Fruit fly (Drosophila melanogaster) Kc167 (cell line): ENCODE measurements around the gene CG4017.

Experiments used
- Myc ChIP-seq: fragments of >200 bp; optimal IDR thresholded peaks from 2 replicates; lab custom pipeline; 2017; ENCODE audit warnings: missing external identifiers
- Sin3A ChIP-seq: fragments of >200 bp; optimal IDR thresholded peaks from 2 replicates; lab custom pipeline; 2018; ENCODE audit warnings: missing external identifiers
- h ChIP-seq: fragments of >200 bp; optimal IDR thresholded peaks from 3 replicates; lab custom pipeline; 2018; ENCODE audit warnings: missing external identifiers
- insv ChIP-seq: fragments of >200 bp; optimal IDR thresholded peaks from 3 replicates; lab custom pipeline; 2018; ENCODE audit warnings: missing external identifiers
- psq ChIP-seq: fragments of >200 bp; optimal IDR thresholded peaks from 2 replicates; lab custom pipeline; 2017; ENCODE audit warnings: missing external identifiers
- ttk ChIP-seq: sonication (Bioruptor generic); optimal IDR thresholded peaks from 2 replicates; lab custom pipeline; 2017; ENCODE audit warnings: missing external identifiers

The CG4017 gene

DNA sequence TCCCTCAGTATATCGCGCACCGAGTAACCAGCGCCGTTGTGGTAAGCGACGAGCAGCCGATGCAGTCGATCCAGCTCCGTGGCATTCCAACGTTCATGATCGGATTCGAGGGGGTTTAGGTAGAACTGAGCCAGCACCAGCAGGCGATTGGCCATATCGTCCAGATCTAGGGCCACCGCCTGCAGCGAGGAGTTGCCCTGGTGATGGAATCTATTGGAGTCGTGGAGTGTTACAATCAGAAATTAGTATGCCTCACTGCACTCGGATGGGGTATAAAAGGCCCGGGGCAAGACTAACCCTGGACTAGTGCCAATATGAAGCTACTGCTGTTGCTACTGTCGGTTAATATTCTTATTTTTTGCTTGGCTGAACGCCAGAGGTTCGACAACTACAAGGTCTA is at the start of gene CG4017:
Gene CG4017, plus strand, starts transcription at position 301 of the 400 bp plus-strand sequence.
- TF ChIP-seq ttk (lab: Kevin White, UChicago) (no peak), Myc (lab: Kevin White, UChicago) (no peak)

DNA sequence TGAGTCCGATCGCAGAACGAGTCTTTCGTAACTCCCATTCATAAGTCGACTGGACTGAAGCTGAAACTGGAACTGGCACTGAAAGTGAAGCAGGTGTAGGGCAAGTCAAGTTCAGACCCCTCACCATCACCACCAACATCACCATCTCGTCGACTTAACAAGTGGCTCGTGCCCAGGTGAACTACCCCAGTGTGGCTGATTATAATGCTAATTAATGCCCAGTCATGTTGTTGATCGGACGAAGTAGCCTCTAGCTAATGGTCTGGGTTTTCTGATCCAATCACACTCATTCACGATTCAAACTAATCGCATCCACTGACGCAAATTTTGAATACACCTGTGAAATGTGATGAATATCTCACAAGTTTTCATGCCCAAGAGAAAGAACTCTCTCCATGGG is 38.1 kb upstream of the CG4017 start:
- TF ChIP-seq Myc (lab: Kevin White, UChicago) (no peak), Sin3A (lab: Kevin White, UChicago) (no peak), h (lab: Kevin White, UChicago) (no peak), insv (lab: Kevin White, UChicago) (no peak), ttk (lab: Kevin White, UChicago) (no peak), psq (lab: Kevin White, UChicago) (no peak)

DNA sequence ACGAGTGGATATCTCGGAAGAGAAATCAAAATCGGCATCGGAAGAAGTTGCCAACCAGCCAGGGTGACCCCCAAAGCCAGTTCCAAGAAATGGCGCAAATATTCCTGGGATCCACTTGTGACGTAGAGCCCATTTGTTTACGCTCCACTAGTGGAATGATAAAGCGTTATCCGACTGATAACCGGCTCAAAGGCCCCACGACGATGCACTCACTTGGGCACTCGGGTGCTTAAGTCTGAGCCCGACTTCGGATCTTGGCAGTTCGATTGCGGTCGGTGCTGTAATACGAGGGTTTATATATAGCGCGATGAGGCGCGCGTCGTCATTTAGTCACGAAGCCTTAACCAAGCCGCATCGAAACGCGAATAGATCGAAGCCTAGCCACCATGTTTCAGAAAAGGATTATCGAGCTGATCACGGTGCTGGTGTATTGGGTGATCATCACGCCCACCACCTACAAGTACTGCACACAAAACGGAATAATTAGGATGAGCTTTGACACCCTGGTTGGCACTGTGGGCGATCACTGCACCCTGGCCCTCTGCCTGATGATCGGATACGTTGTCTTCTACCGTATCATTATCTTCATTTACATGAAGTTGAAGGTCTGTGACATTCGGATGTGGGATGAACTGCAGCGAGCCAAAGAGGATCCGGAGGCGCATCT is 37.1 kb upstream of the CG4017 start, which contains the start of gene CG13116:
Gene CG13116, plus strand, starts transcription at position 323 of the 667 bp plus-strand sequence.
- TF ChIP-seq insv (lab: Kevin White, UChicago) (no peak), Myc (lab: Kevin White, UChicago) (no peak), h (lab: Kevin White, UChicago) (no peak), ttk (lab: Kevin White, UChicago) (no peak), psq (lab: Kevin White, UChicago) (no peak), Sin3A (lab: Kevin White, UChicago) (no peak)

DNA sequence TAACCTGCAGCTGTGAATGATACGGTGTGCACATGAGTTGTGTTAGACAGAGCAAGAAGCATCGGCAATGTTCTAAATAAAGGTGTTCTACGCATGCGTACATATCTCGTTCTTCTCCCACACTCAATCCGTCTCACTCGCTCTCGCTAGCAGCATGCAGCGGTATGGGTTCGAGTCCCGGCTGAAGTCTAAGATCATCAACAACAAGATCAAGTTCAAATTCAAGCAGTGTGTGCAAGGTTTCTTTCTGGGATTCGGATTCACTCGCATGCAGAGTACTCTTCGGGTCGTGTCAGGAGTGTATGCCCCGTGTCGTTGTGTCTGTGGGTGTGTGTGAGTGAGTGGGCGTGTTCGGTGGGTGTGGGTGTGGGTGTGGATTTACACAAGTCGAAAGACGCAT is 35.6 kb upstream of the CG4017 start:
- TF ChIP-seq insv (lab: Kevin White, UChicago) = no peak
- TF ChIP-seq Myc (lab: Kevin White, UChicago) = no peak
- TF ChIP-seq psq (lab: Kevin White, UChicago) = no peak
- no peak for TF ChIP-seq ttk (lab: Kevin White, UChicago)
- no peak for TF ChIP-seq Sin3A (lab: Kevin White, UChicago)
- TF ChIP-seq h (lab: Kevin White, UChicago) = no peak

DNA sequence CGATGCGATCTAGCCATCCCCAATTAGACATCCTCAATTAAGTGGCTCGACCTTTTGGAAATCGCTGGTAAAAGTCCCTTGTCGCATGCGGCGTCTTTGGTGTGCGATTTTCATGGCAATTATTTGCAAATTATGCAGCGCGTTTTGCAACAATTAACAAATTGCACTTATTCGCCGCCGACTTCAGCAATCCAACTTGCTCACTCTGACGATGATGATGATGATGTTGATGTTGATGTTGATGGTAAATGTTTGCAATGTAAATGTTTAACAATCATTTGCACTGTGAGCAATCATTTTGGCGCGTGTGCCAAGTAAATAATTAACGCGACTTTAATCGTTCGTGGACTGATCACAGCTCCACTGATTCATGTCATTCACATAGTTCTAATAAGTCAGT is 32.7 kb upstream of the CG4017 start:
- TF ChIP-seq ttk (lab: Kevin White, UChicago) (no peak), Myc (lab: Kevin White, UChicago) (no peak), insv (lab: Kevin White, UChicago) (no peak), psq (lab: Kevin White, UChicago) (no peak), h (lab: Kevin White, UChicago) (no peak), Sin3A (lab: Kevin White, UChicago) (no peak)

DNA sequence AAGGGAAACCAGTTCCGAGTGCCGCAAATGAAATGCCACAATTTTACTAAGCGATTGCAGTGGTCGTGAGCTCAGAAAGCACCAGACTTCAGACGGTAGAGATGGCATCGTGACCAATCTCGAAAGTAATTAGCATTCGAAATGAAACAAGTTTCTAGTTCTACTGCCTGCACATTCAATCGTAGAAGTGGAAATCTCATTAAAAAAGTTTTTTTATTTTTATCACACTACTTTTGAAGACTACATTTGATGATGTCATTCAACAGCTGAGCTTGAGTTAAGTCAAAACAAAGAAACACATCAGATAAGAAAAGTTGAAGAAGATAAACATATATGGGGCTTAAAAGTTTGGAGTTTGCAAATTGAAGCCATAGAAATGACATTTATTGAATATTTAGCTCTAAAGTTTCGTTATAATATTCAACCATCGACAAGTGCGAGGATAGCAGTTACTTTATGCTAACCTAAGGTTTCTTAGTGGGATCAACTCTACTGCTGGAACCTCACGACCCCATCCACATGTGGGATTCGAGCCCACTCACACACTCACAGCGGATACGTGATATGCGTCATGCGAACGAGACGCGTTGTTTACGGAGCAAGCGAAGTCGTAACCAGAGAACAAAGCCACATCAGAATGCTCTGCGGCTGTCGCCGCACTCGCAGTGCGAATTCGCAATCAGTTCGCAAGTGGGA is 30.7 kb upstream of the CG4017 start, which contains the start of gene CG13117:
Gene CG13117, plus strand, starts transcription at position 646 of the 696 bp plus-strand sequence.
- no peak for TF ChIP-seq Myc (lab: Kevin White, UChicago)
- no peak for TF ChIP-seq ttk (lab: Kevin White, UChicago)
- TF ChIP-seq Sin3A (lab: Kevin White, UChicago) = no peak
- TF ChIP-seq insv (lab: Kevin White, UChicago) = no peak
- TF ChIP-seq h (lab: Kevin White, UChicago) = no peak
- TF ChIP-seq psq (lab: Kevin White, UChicago) = no peak

DNA sequence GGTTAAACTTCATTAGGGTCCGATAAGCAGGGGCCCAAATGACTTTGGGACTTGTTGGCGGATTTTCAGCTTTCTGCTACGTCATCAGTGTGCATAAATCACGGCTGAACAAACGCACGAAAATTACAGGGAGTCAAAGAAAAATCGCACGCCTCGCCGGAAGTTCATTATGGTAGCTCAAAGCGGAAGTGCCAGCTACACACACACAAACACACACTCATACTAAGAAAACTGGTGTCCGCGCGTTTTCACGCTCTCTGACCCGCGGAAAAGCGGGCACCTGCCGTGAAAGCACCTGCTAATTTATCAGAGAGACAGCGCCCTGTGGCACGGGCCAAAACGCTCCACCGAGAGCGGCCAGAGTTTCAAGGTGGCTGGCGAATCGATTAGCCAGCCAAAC is 29.5 kb upstream of the CG4017 start:
- TF ChIP-seq ttk (lab: Kevin White, UChicago) = no peak

DNA sequence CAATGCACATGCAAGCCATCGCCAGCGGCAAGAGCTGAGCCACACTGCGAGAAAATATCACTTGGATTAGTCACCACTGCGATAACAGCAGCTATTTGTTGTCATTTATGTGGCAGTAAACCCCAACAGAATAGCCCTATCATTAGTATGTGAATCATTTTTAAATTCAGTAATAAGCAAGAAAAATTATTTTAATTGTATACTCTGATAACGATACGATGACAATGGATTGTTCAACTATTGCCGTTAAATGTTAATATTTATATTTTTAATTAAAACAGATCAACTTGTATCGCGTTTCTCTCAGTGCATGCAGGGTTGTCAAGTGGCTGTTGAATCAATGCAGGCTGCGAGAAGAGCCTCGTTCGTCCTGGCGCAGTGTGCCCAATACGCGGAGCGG is 29.1 kb upstream of the CG4017 start:
- TF ChIP-seq h (lab: Kevin White, UChicago) = no peak
- TF ChIP-seq insv (lab: Kevin White, UChicago) = no peak
- no peak for TF ChIP-seq ttk (lab: Kevin White, UChicago)
- TF ChIP-seq Myc (lab: Kevin White, UChicago) = no peak

DNA sequence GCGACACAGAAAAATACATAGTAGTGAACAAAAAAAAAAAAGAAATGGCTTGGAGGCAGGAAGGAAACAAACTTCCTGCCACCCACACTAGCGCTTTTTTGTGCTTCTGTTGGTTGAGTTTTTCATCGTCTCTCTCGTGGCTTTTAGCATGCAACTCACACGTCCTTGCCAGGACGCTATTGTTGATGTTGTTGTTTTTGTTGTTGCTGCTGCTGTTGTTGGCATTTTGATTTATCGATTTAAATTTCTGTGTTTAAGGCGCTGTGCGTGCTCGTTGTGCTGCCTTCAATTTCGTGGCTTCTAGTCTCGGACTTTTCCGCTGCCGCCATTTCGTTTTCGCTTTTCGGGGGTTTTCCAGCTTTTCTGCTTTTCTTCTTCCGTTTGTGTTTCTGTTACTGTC is 27.2 kb upstream of the CG4017 start:
- TF ChIP-seq psq (lab: Kevin White, UChicago) = no peak
- no peak for TF ChIP-seq ttk (lab: Kevin White, UChicago)
- no peak for TF ChIP-seq Sin3A (lab: Kevin White, UChicago)
- TF ChIP-seq h (lab: Kevin White, UChicago) = no peak
- no peak for TF ChIP-seq Myc (lab: Kevin White, UChicago)
- no peak for TF ChIP-seq insv (lab: Kevin White, UChicago)

DNA sequence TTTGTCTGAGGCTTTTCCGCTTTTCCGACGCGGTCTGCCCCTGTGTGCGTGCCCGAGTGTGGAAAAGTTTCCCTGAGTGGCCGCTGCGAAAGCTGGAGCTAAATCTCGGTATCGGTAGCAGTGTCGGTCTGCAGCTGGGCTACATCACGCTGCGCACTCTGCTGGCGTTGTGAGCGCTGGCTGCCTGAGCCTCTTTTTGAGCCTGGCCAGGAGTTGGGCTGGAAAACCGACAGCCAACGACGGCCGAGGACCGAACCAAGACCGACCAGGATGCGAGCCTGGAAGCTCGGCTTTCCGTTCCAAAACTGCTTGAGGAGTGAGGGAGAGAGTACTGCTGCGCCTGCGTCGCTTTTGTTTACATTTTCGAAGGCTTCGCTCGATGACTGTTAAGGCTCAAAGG is 23.0 kb upstream of the CG4017 start:
- no peak for TF ChIP-seq psq (lab: Kevin White, UChicago)
- no peak for TF ChIP-seq ttk (lab: Kevin White, UChicago)
- TF ChIP-seq h (lab: Kevin White, UChicago) = no peak
- no peak for TF ChIP-seq Sin3A (lab: Kevin White, UChicago)
- no peak for TF ChIP-seq Myc (lab: Kevin White, UChicago)
- no peak for TF ChIP-seq insv (lab: Kevin White, UChicago)

DNA sequence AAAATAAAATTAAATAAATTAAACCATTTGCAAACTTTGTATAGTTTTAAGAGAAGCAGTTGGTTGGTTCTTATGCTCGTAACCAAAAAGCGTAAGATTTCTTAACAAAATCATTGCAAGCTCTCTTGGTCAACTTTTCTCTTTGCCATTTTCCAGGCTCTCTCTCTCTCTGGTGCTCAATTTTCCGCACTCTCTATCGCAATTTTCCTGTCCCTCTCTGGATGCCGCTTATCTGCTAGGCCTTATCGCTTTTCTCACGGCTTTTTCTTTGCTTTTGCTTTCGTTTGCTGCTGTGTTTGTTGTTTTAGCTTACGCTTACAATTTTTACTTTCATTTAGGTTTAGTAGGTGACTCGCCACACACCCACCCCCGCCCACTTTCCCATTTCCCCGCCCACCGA is 22.2 kb upstream of the CG4017 start:
- no peak for TF ChIP-seq Myc (lab: Kevin White, UChicago)
- no peak for TF ChIP-seq h (lab: Kevin White, UChicago)
- TF ChIP-seq Sin3A (lab: Kevin White, UChicago) = no peak
- no peak for TF ChIP-seq psq (lab: Kevin White, UChicago)
- no peak for TF ChIP-seq ttk (lab: Kevin White, UChicago)
- TF ChIP-seq insv (lab: Kevin White, UChicago) = no peak
